Worm (Caenorhabditis elegans) whole organism, mixed stage, embryonic: ENCODE data around the gene R04B5.11.

Source experiments
- M03D4.4 ChIP-seq: sonication (generic microtip); optimal IDR thresholded peaks from 2 replicates; lab custom pipeline; 2017; ENCODE audit warnings: mild to moderate bottlenecking, missing genetic modification characterization, missing compliant biosample characterization
- lin-13 ChIP-seq: fragments of 150-350 bp; optimal IDR thresholded peaks from 2 replicates; lab custom pipeline; 2014; ENCODE audit warnings: missing biosample characterization, missing genetic modification characterization
- nhr-237 ChIP-seq: fragments of 150-350 bp; optimal IDR thresholded peaks from 2 replicates; lab custom pipeline; 2014; ENCODE audit warnings: missing biosample characterization, missing genetic modification characterization
- nhr-28 ChIP-seq: fragments of 150-350 bp; optimal IDR thresholded peaks from 2 replicates; lab custom pipeline; 2014; ENCODE audit warnings: missing biosample characterization, missing genetic modification characterization
- snpc-4 ChIP-seq: fragments of 150-350 bp; optimal IDR thresholded peaks from 2 replicates; lab custom pipeline; 2014; ENCODE audit warnings: missing biosample characterization, missing genetic modification characterization
- tbx-8 ChIP-seq: fragments of 200-800 bp; sonication (Bioruptor generic); optimal IDR thresholded peaks from 2 replicates; lab custom pipeline; 2018; ENCODE audit warnings: mild to moderate bottlenecking, missing genetic modification characterization, moderate library complexity, missing compliant biosample characterization
- unc-62 ChIP-seq: fragments of 150-350 bp; optimal IDR thresholded peaks from 2 replicates; lab custom pipeline; 2014; ENCODE audit warnings: missing biosample characterization, missing genetic modification reagents, missing genetic modification characterization
- ztf-11 ChIP-seq: fragments of 150-350 bp; optimal IDR thresholded peaks from 2 replicates; lab custom pipeline; 2014; ENCODE audit warnings: missing biosample characterization, missing genetic modification characterization

DNA sequence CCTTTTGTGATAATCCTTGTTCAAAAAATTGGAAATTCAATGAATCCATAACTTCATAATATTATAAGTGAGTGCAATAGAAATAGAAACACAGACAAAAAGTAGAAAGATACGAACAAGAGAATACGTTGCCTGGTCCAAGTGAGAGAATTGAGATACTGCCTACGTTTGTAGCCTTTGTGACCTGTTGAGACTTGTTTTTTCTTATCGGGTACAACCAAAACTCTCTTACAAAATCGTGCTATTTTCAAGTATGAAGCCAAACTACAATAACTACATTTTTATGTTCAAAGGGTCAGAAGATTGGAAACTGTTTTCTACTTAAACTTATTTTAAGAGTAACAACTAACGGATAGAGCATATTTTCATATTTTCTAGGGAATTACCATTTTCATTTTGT, 9.4 kb downstream of the R04B5.11 start, which contains the start of gene nhr-205:
- TF ChIP-seq lin-13 (tag; lab: Kevin White, UChicago) = no peak
- no peak for TF ChIP-seq nhr-28 (tag; lab: Kevin White, UChicago)
- no peak for TF ChIP-seq unc-62
- TF ChIP-seq tbx-8 (GFP tag; lab: Kevin White, UChicago) = no peak
- TF ChIP-seq ztf-11 = no peak
- no peak for TF ChIP-seq nhr-237
- no peak for TF ChIP-seq snpc-4 (tag; lab: Kevin White, UChicago)
- TF ChIP-seq M03D4.4 (tag; lab: Kevin White, UChicago) = no peak
